Worm (Caenorhabditis elegans): ENCODE measurements around the gene klf-3.

DNA sequence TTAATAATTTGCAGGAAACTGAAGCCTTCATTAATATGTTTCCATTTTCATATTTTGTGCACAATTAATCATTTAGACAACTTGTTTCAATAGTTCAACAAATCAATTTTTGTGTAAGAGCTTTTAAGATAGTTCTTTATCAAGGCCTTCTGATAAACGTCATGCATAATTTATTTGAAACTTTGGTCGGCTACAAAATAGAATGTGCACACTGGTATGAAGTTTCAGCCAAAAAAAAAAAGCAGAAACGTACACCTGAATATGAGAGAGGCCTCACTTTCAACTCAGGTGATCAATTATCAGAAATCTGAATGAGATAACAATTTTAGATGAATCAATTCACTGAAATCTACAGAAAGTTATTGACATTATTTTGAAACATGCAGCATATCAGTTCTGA is 2.2 kb upstream of the klf-3 start:
- TF ChIP-seq fkh-3 (tag; optimal IDR thresholded peaks at IDR 0.05) (no peak), mxl-1 (tag; optimal IDR thresholded peaks at IDR 0.05) (no peak), him-1 (tag; optimal IDR thresholded peaks at IDR 0.05) (no peak), ama-1 (optimal IDR thresholded peaks at IDR 0.05) (no peak), ama-1 (GFP tag; optimal IDR thresholded peaks at IDR 0.05) (no peak)

Measured in whole organism, young adult.